Fruit fly (Drosophila melanogaster) whole organism: Measurements from ENCODE around the gene Gr93d.

Source experiments
- pan ChIP-seq: fragments of >200 bp; optimal IDR thresholded peaks from 2 replicates; lab custom pipeline; 2017
- usp ChIP-seq: fragments of >200 bp; optimal IDR thresholded peaks from 2 replicates; lab custom pipeline; 2017; ENCODE audit warnings: missing biosample characterization, missing genetic modification characterization, mixed read lengths

DNA sequence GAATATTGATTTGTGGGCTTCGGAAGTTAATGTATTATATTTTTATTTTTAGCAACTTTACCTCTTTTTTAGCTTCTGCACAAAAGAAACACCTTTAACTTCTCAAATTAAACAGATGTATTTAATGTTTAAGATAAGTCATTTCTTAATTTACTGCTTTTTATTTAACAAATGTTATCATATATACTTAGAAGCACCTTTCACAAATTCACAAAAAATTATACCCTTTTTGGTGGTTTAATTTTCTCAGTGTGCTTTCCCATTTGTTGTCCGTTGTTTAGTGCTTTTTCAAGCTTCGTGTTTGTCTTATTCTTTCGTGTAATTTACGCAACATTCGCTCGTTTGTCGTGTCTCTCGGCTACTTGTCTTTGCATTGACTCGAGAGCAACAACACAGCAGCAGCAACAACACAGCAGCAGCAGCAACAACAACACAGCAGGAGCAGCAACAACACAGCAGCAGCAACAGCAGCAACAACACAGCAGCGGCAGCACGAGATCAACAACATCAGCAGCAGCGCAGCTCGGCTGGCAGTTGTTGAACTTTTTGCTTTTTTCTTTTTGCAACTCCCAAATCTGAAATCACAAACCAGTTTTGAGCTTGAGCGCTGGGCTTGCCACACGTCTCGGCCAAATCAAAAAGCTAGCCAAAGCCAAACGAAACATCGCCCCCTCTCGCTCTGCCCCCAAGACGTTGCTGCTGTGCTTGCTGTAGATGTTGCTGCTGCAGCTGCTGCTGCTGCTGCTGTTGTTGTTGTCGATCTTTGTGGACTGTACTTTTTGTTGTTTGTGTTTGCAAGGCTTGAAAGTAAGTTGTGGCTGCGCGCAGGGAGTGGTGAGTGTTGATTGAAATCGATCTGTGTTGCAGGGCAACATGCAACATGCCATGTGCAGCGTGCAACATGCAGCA lies 9.1 kb downstream of the Gr93d start:
- no peak for TF ChIP-seq usp (GFP tag; lab: Kevin White, UChicago)
- no peak for TF ChIP-seq pan (lab: Kevin White, UChicago)
